Fruit fly (Drosophila melanogaster): ENCODE results near the gene Klp98A.

Klp98A gene

dm6 chr3R:27581263-27581868, 22.4 kb upstream of the Klp98A start (continued):
- TF ChIP-seq CG12391 (tag; optimal IDR thresholded peaks at IDR 0.05) (peak; percentile 62), Bdp1 (GFP tag; optimal IDR thresholded peaks at IDR 0.05) (peak; percentile 34), BtbVII (GFP tag; optimal IDR thresholded peaks at IDR 0.05) (peak; percentile 78), odd (GFP tag; optimal IDR thresholded peaks at IDR 0.05) (peak; percentile 66), CG3847 (GFP tag; IDR thresholded peaks at IDR 0.05) (no peak), Xbp1 (GFP tag; optimal IDR thresholded peaks at IDR 0.05) (peak; percentile 48), CG11695 (GFP tag; IDR thresholded peaks at IDR 0.05) (no peak), CG14965 (GFP tag; optimal IDR thresholded peaks at IDR 0.05; ENCODE audit: borderline replicate concordance) (no peak), shn (GFP tag; optimal IDR thresholded peaks at IDR 0.05) (no peak), lbe (GFP tag; optimal IDR thresholded peaks at IDR 0.05) (peak; percentile 79), CG33557 (GFP tag; optimal IDR thresholded peaks at IDR 0.05) (peak; percentile 39), CG6654 (GFP tag; optimal IDR thresholded peaks at IDR 0.05) (no peak), Gsc (GFP tag; IDR thresholded peaks at IDR 0.05) (no peak), CG15011 (GFP tag; optimal IDR thresholded peaks at IDR 0.05) (no peak), GATAe (GFP tag; conservative IDR thresholded peaks at IDR 0.05) (no peak), bigmax (GFP tag; optimal IDR thresholded peaks at IDR 0.05) (peak; percentile 27), sisA (GFP tag; IDR thresholded peaks at IDR 0.05) (no peak), pho (GFP tag; optimal IDR thresholded peaks at IDR 0.05) (peak; percentile 11), Dip3 (GFP tag; optimal IDR thresholded peaks at IDR 0.05) (no peak), Bteb2 (GFP tag; optimal IDR thresholded peaks at IDR 0.05) (no peak), al (GFP tag; IDR thresholded peaks at IDR 0.05) (no peak), bowl (GFP tag; IDR thresholded peaks at IDR 0.05) (no peak), aop (GFP tag; IDR thresholded peaks at IDR 0.05) (no peak), CG8924 (tag; optimal IDR thresholded peaks at IDR 0.05) (peak; percentile 81), Chrac-16 (GFP tag; optimal IDR thresholded peaks at IDR 0.05) (peak; percentile 35), Hr51 (GFP tag; optimal IDR thresholded peaks at IDR 0.05) (peak; percentile 5 to 75), CG5180 (GFP tag; optimal IDR thresholded peaks at IDR 0.05) (peak; percentile 58), CG17829 (tag; optimal IDR thresholded peaks at IDR 0.05) (peak; percentile 79), dmrt11E (tag; optimal IDR thresholded peaks at IDR 0.05) (peak; percentile 14), mirr (GFP tag; optimal IDR thresholded peaks at IDR 0.05) (peak; percentile 90), Hey (tag; optimal IDR thresholded peaks at IDR 0.05) (peak; percentile 3), CG16815 (GFP tag; optimal IDR thresholded peaks at IDR 0.05) (no peak), CG7928 (GFP tag; optimal IDR thresholded peaks at IDR 0.05) (no peak), D19A (tag; optimal IDR thresholded peaks at IDR 0.05) (peak; percentile 21), YL-1 (GFP tag; optimal IDR thresholded peaks at IDR 0.05) (peak; percentile 15), Poxn (GFP tag; IDR thresholded peaks at IDR 0.05) (no peak), CG3065 (GFP tag; optimal IDR thresholded peaks at IDR 0.05) (no peak), Side (GFP tag; optimal IDR thresholded peaks at IDR 0.05) (peak; percentile 46), CG30403 (GFP tag; optimal IDR thresholded peaks at IDR 0.05) (peak; percentile 45), Scr (GFP tag; IDR thresholded peaks at IDR 0.05; ENCODE audit: partially characterized antibody) (no peak), CG12299 (tag; optimal IDR thresholded peaks at IDR 0.05) (peak; percentile 59), H2.0 (GFP tag; IDR thresholded peaks at IDR 0.05) (no peak), CG7745 (tag; optimal IDR thresholded peaks at IDR 0.05) (no peak), Ravus (GFP tag; IDR thresholded peaks at IDR 0.05) (no peak), nerfin-1 (tag; optimal IDR thresholded peaks at IDR 0.05) (peak; percentile 77), gcm2 (GFP tag; optimal IDR thresholded peaks at IDR 0.05) (peak; percentile 15), CG7357 (GFP tag; IDR thresholded peaks at IDR 0.05) (0 out of 3 replicates have a peak, but pooled peaks have one; percentile 32), run (tag; optimal IDR thresholded peaks at IDR 0.05) (peak; percentile 47), br (optimal IDR thresholded peaks at IDR 0.05) (no peak), bsh (GFP tag; optimal IDR thresholded peaks at IDR 0.05) (peak; percentile 72 to 78), CG43689 (GFP tag; IDR thresholded peaks at IDR 0.05) (no peak)
